Fruit fly (Drosophila melanogaster): ENCODE measurements around the gene CG15646.

The CG15646 gene

dm6 chrX:15619631-15619960, 51.2 kb downstream of the CG15646 start (continued):
- no peak for TF ChIP-seq Tbp (GFP tag; optimal IDR thresholded peaks at IDR 0.05)
- no peak for TF ChIP-seq Xbp1 (GFP tag; optimal IDR thresholded peaks at IDR 0.05)
- TF ChIP-seq CoRest (tag; optimal IDR thresholded peaks at IDR 0.05), result peak; percentile 0
- no peak for TF ChIP-seq HHEX (GFP tag; optimal IDR thresholded peaks at IDR 0.05)
- no peak for TF ChIP-seq tio (GFP tag; optimal IDR thresholded peaks at IDR 0.05)
- TF ChIP-seq ken (GFP tag; IDR thresholded peaks at IDR 0.05), result no peak
- no peak for TF ChIP-seq CG8765 (GFP tag; IDR thresholded peaks at IDR 0.05)
- TF ChIP-seq sna (GFP tag; IDR thresholded peaks at IDR 0.05; ENCODE audit: partially characterized antibody), result no peak
- no peak for TF ChIP-seq prd (optimal IDR thresholded peaks at IDR 0.05)
- no peak for TF ChIP-seq prd (GFP tag; IDR thresholded peaks at IDR 0.05)
- peak; percentile 72 for TF ChIP-seq sqz (GFP tag; optimal IDR thresholded peaks at IDR 0.05)
- TF ChIP-seq Sry-β (GFP tag; optimal IDR thresholded peaks at IDR 0.05), result no peak
- TF ChIP-seq CG33557 (GFP tag; optimal IDR thresholded peaks at IDR 0.05), result no peak
- TF ChIP-seq CG14441 (GFP tag; IDR thresholded peaks at IDR 0.05), result no peak
- TF ChIP-seq CG34422 (GFP tag; IDR thresholded peaks at IDR 0.05), result no peak
- TF ChIP-seq sens (GFP tag), result no peak
- no peak for TF ChIP-seq E2f2 (GFP tag; IDR thresholded peaks at IDR 0.05)
- TF ChIP-seq jumu (GFP tag; optimal IDR thresholded peaks at IDR 0.05), result no peak
- no peak for TF ChIP-seq CG14965 (GFP tag; optimal IDR thresholded peaks at IDR 0.05; ENCODE audit: borderline replicate concordance)
- TF ChIP-seq chif (GFP tag; optimal IDR thresholded peaks at IDR 0.05), result no peak
- no peak for TF ChIP-seq lola (GFP tag; optimal IDR thresholded peaks at IDR 0.05)
- no peak for TF ChIP-seq CG12659 (GFP tag; optimal IDR thresholded peaks at IDR 0.05)
- TF ChIP-seq CG9876 (GFP tag; optimal IDR thresholded peaks at IDR 0.05), result no peak
- TF ChIP-seq Hand (GFP tag; optimal IDR thresholded peaks at IDR 0.05), result no peak
- no peak for TF ChIP-seq CG15479 (GFP tag; optimal IDR thresholded peaks at IDR 0.05)
- no peak for TF ChIP-seq CG17328 (GFP tag; IDR thresholded peaks at IDR 0.05)
- TF ChIP-seq bbx (GFP tag; IDR thresholded peaks at IDR 0.05; ENCODE audit: partially characterized antibody), result no peak
- TF ChIP-seq CG6791 (GFP tag; IDR thresholded peaks at IDR 0.05; ENCODE audit: partially characterized antibody), result no peak
- TF ChIP-seq CG15269 (tag; optimal IDR thresholded peaks at IDR 0.05), result no peak
- TF ChIP-seq E2f1 (GFP tag; IDR thresholded peaks at IDR 0.05), result peak; percentile 1; the same call in 1 of the 2 replicates
- peak; percentile 8 for TF ChIP-seq CG1529 (GFP tag; optimal IDR thresholded peaks at IDR 0.05)
- no peak for TF ChIP-seq Dbx (GFP tag; IDR thresholded peaks at IDR 0.05)
- no peak for TF ChIP-seq zen2 (GFP tag; IDR thresholded peaks at IDR 0.05; ENCODE audit: partially characterized antibody)
- TF ChIP-seq CG18011 (GFP tag; optimal IDR thresholded peaks at IDR 0.05), result no peak
- TF ChIP-seq sim (GFP tag; IDR thresholded peaks at IDR 0.05), result no peak
- no peak for TF ChIP-seq Myb (GFP tag; optimal IDR thresholded peaks at IDR 0.05)
- TF ChIP-seq klu (GFP tag; IDR thresholded peaks at IDR 0.05), result no peak
- no peak for TF ChIP-seq Hr51 (GFP tag; optimal IDR thresholded peaks at IDR 0.05)
- TF ChIP-seq ara (GFP tag; IDR thresholded peaks at IDR 0.05), result no peak
- no peak for TF ChIP-seq CG12769 (tag; optimal IDR thresholded peaks at IDR 0.05)
- TF ChIP-seq CG17612 (GFP tag; IDR thresholded peaks at IDR 0.05), result no peak
- TF ChIP-seq crp (GFP tag; optimal IDR thresholded peaks at IDR 0.05), result no peak
- no peak for TF ChIP-seq CG3163 (GFP tag; optimal IDR thresholded peaks at IDR 0.05)
- no peak for TF ChIP-seq CG31224 (GFP tag; IDR thresholded peaks at IDR 0.05)
- TF ChIP-seq CG15514 (GFP tag; optimal IDR thresholded peaks at IDR 0.05), result no peak
- no peak for TF ChIP-seq Spps (tag; optimal IDR thresholded peaks at IDR 0.05)
- TF ChIP-seq CG11723 (GFP tag; optimal IDR thresholded peaks at IDR 0.05), result no peak
- no peak for TF ChIP-seq CG3065 (GFP tag; optimal IDR thresholded peaks at IDR 0.05)
- TF ChIP-seq hkb (optimal IDR thresholded peaks at IDR 0.05), result no peak
- TF ChIP-seq hkb (GFP tag; IDR thresholded peaks at IDR 0.05), result no peak
- TF ChIP-seq MTF-1 (GFP tag; optimal IDR thresholded peaks at IDR 0.05; ENCODE audit: borderline replicate concordance), result no peak
- TF ChIP-seq BtbVII (GFP tag; optimal IDR thresholded peaks at IDR 0.05), result peak; percentile 23

Data from whole organism, embryonic.